Worm (Caenorhabditis elegans) whole organism, late embryonic: ENCODE results near the gene hrg-5.

Experiments used
- C08G9.2 ChIP-seq: sonication (generic microtip); optimal IDR thresholded peaks from 2 replicates; lab custom pipeline; 2016; ENCODE audit warnings: mild to moderate bottlenecking, missing genetic modification characterization, moderate library complexity, missing compliant biosample characterization
- ceh-19 ChIP-seq: fragments of 200-800 bp; sonication (Bioruptor generic); optimal IDR thresholded peaks from 2 replicates; lab custom pipeline; 2018; ENCODE audit warnings: mild to moderate bottlenecking, missing genetic modification characterization, missing compliant biosample characterization
- ceh-34 ChIP-seq: sonication (generic microtip); optimal IDR thresholded peaks from 2 replicates; lab custom pipeline; 2016; ENCODE audit warnings: mild to moderate bottlenecking, missing genetic modification characterization, missing compliant biosample characterization
- ceh-48 ChIP-seq: sonication (generic microtip); optimal IDR thresholded peaks from 2 replicates; lab custom pipeline; 2016; ENCODE audit warnings: missing genetic modification characterization, inconsistent platforms, missing compliant biosample characterization
- ceh-6 ChIP-seq: fragments of 200-800 bp; sonication (Bioruptor generic); optimal IDR thresholded peaks from 2 replicates; lab custom pipeline; 2018; ENCODE audit warnings: mild to moderate bottlenecking, missing genetic modification characterization, missing compliant biosample characterization
- ets-4 ChIP-seq: sonication (generic microtip); optimal IDR thresholded peaks from 2 replicates; lab custom pipeline; 2016; ENCODE audit warnings: missing genetic modification characterization, missing compliant biosample characterization
- fkh-6 ChIP-seq: sonication (generic microtip); optimal IDR thresholded peaks from 2 replicates; lab custom pipeline; 2016; ENCODE audit warnings: missing genetic modification characterization, missing compliant biosample characterization
- lim-6 ChIP-seq: sonication (generic microtip); optimal IDR thresholded peaks from 2 replicates; lab custom pipeline; 2016; ENCODE audit warnings: missing genetic modification characterization, missing compliant biosample characterization
- nfya-1 ChIP-seq: sonication (generic microtip); optimal IDR thresholded peaks from 2 replicates; lab custom pipeline; 2017; ENCODE audit warnings: missing genetic modification characterization, mild to moderate bottlenecking, missing compliant biosample characterization, antibody characterized with exemption, moderate library complexity
- pat-9 ChIP-seq: fragments of 200-800 bp; sonication (Bioruptor generic); optimal IDR thresholded peaks from 2 replicates; lab custom pipeline; 2018; ENCODE audit warnings: mild to moderate bottlenecking, missing genetic modification characterization, moderate library complexity, missing compliant biosample characterization
- pros-1 ChIP-seq: fragments of 150-350 bp; optimal IDR thresholded peaks from 2 replicates; lab custom pipeline; 2014; ENCODE audit warnings: missing biosample characterization, missing genetic modification reagents, missing genetic modification characterization
- sox-4 ChIP-seq: sonication (generic microtip); optimal IDR thresholded peaks from 2 replicates; lab custom pipeline; 2017; ENCODE audit warnings: mild to moderate bottlenecking, missing genetic modification characterization, inconsistent platforms, missing compliant biosample characterization
- unc-3 ChIP-seq, 2 experiments: fragments of 200-800 bp in 1 of 2; sonication (Bioruptor generic) in 1 of 2; sonication (generic microtip) in 1 of 2; conservative IDR thresholded peaks in 1 of 2; optimal IDR thresholded peaks in 1 of 2; 2 replicates each; pipeline versions ENCODE4 v1.3.6 to Lab custom; 2016 to 2022; ENCODE audit warnings: missing compliant biosample characterization in 2 of 2, missing genetic modification characterization in 2 of 2, missing genetic modification reagents in 1 of 2
- unc-42 ChIP-seq: sonication (generic microtip); optimal IDR thresholded peaks from 2 replicates; lab custom pipeline; 2016; ENCODE audit warnings: missing genotype, missing genetic modification characterization, missing compliant biosample characterization
- unc-86 ChIP-seq: sonication (generic microtip); optimal IDR thresholded peaks from 2 replicates; lab custom pipeline; 2016; ENCODE audit warnings: missing genetic modification characterization, missing compliant biosample characterization
- zip-5 ChIP-seq: sonication (generic microtip); optimal IDR thresholded peaks from 2 replicates; lab custom pipeline; 2016; ENCODE audit warnings: missing genetic modification characterization, missing compliant biosample characterization
- ztf-16 ChIP-seq: sonication (generic microtip); optimal IDR thresholded peaks from 2 replicates; lab custom pipeline; 2017; ENCODE audit warnings: missing genetic modification characterization, missing compliant biosample characterization

Gene hrg-5

ce11 chrIV:10978641-10979040, 50.6 kb downstream of the hrg-5 start:
- TF ChIP-seq ets-4 (tag; lab: Kevin White, UChicago) (no peak), ceh-34 (no peak), sox-4 (tag; lab: Kevin White, UChicago) (no peak), ceh-48 (tag; lab: Kevin White, UChicago) (no peak), lim-6 (no peak), C08G9.2 (tag; lab: Kevin White, UChicago) (no peak), ceh-19 (GFP tag; lab: Kevin White, UChicago) (no peak), pros-1 (no peak), unc-42 (tag; lab: Kevin White, UChicago) (no peak), zip-5 (tag; lab: Kevin White, UChicago) (no peak), unc-86 (no peak), fkh-6 (tag; lab: Kevin White, UChicago) (no peak), unc-3 (GFP tag; conservative IDR thresholded peaks at IDR 0.05; lab: Robert Waterston, UW) (no peak), unc-3 (tag; optimal IDR thresholded peaks at IDR 0.05; lab: Kevin White, UChicago) (no peak), ztf-16 (tag; lab: Kevin White, UChicago) (no peak), pat-9 (tag; lab: Kevin White, UChicago) (no peak), ceh-6 (GFP tag; lab: Kevin White, UChicago) (no peak), nfya-1 (no peak)
